Fruit fly (Drosophila melanogaster): ENCODE measurements around the gene RpS27.

dm6 chr3R:25237314-25237713, 10.0 kb downstream of the RpS27 start, which contains the start of gene Jhbp7:
- TF ChIP-seq bab1 (GFP tag; optimal IDR thresholded peaks at IDR 0.05) (no peak), Hr96 (GFP tag; optimal IDR thresholded peaks at IDR 0.05) (no peak), Mnt (GFP tag; optimal IDR thresholded peaks at IDR 0.05) (no peak), CG7045 (GFP tag; optimal IDR thresholded peaks at IDR 0.05) (no peak), Crg-1 (GFP tag; optimal IDR thresholded peaks at IDR 0.05) (no peak), ovo (GFP tag; optimal IDR thresholded peaks at IDR 0.05) (no peak)
